Worm (Caenorhabditis elegans) whole organism, L1 larva: ENCODE measurements around the gene ttr-43.
A peak's percentile ranks its signal among the peaks of the same experiment; 100 is the strongest.

Experiments
- C04F5.9 ChIP-seq: sonication (generic microtip); optimal IDR thresholded peaks from 2 replicates; lab custom pipeline; 2016; ENCODE audit warnings: missing genetic modification characterization, missing compliant biosample characterization
- F16B12.6 ChIP-seq: fragments of 150-350 bp; optimal IDR thresholded peaks from 2 replicates; lab custom pipeline; 2014; ENCODE audit warnings: missing biosample characterization, missing genetic modification characterization
- Y116A8C.19 ChIP-seq: sonication (generic microtip); optimal IDR thresholded peaks from 2 replicates; lab custom pipeline; 2016; ENCODE audit warnings: missing compliant biosample characterization, missing genetic modification characterization, borderline replicate concordance
- aly-2 ChIP-seq: fragments of 150-350 bp; optimal IDR thresholded peaks from 2 replicates; lab custom pipeline; 2014; ENCODE audit warnings: missing biosample characterization, missing genetic modification characterization
- ama-1 ChIP-seq: fragments of 150-350 bp; optimal IDR thresholded peaks from 2 replicates; lab custom pipeline; 2014
- ceh-63 ChIP-seq: fragments of 200-800 bp; sonication (Bioruptor generic); optimal IDR thresholded peaks from 2 replicates; lab custom pipeline; 2018; ENCODE audit warnings: mild to moderate bottlenecking, missing genetic modification characterization, missing compliant biosample characterization
- ceh-82 ChIP-seq, 3 experiments: fragments of 150-350 bp in 1 of 3; sonication (generic microtip) in 2 of 3; optimal IDR thresholded peaks; 2 replicates each; lab custom pipeline; 2014 to 2017; ENCODE audit warnings: missing biosample characterization in 3 of 3, missing genetic modification characterization in 3 of 3
- ceh-88 ChIP-seq: fragments of 200-800 bp; sonication (Bioruptor generic); IDR thresholded peaks from 2 replicates; pipeline ENCODE4 v1.3.6; 2022; ENCODE audit warnings: missing genetic modification characterization, missing compliant biosample characterization
- ces-1 ChIP-seq: fragments of 150-350 bp; optimal IDR thresholded peaks from 2 replicates; lab custom pipeline; 2014; ENCODE audit warnings: missing biosample characterization, missing genetic modification reagents, missing genetic modification characterization
- dsc-1 ChIP-seq: sonication (generic microtip); optimal IDR thresholded peaks from 2 replicates; lab custom pipeline; 2016; ENCODE audit warnings: mild to moderate bottlenecking, missing genetic modification characterization, missing compliant biosample characterization
- egl-27 ChIP-seq, 2 experiments: fragments of 150-350 bp in 1 of 2; sonication (generic microtip); optimal IDR thresholded peaks; 3 replicates each; lab custom pipeline; 2017 to 2018; ENCODE audit warnings: missing biosample characterization in 2 of 2, missing genetic modification characterization in 2 of 2, missing genetic modification reagents in 2 of 2
- elt-2 ChIP-seq: sonication (generic microtip); optimal IDR thresholded peaks from 2 replicates; lab custom pipeline; 2016; ENCODE audit warnings: missing genetic modification characterization, mild to moderate bottlenecking, inconsistent platforms, missing compliant biosample characterization, missing genetic modification reagents
- elt-3 ChIP-seq, 6 experiments: fragments of 150-350 bp in 1 of 6; sonication (generic microtip); optimal IDR thresholded peaks; 2 replicates each; lab custom pipeline; 2017 to 2018; ENCODE audit warnings: missing biosample characterization in 6 of 6, missing genetic modification characterization in 6 of 6, inconsistent platforms in 1 of 6
- fkh-8 ChIP-seq: sonication (generic microtip); optimal IDR thresholded peaks from 2 replicates; lab custom pipeline; 2016; ENCODE audit warnings: mild to moderate bottlenecking, missing genetic modification characterization, missing compliant biosample characterization
- grh-1 ChIP-seq: fragments of 200-800 bp; sonication (Bioruptor generic); IDR thresholded peaks from 2 replicates; pipeline ENCODE4 v1.3.6; 2022; ENCODE audit warnings: missing genetic modification reagents, missing genetic modification characterization, missing compliant biosample characterization
- hpl-2 ChIP-seq: fragments of 150-350 bp; optimal IDR thresholded peaks from 2 replicates; lab custom pipeline; 2014; ENCODE audit warnings: missing biosample characterization, missing genetic modification reagents, missing genetic modification characterization
- irx-1 ChIP-seq: sonication (generic microtip); optimal IDR thresholded peaks from 2 replicates; lab custom pipeline; 2016; ENCODE audit warnings: missing genetic modification characterization, missing compliant biosample characterization
- isw-1 ChIP-seq: fragments of 200-800 bp; sonication (Bioruptor generic); IDR thresholded peaks from 2 replicates; pipeline ENCODE4 v1.3.6; 2022; ENCODE audit warnings: missing genetic modification characterization, missing compliant biosample characterization
- jun-1 ChIP-seq: fragments of 150-350 bp; optimal IDR thresholded peaks from 2 replicates; lab custom pipeline; 2014; ENCODE audit warnings: missing biosample characterization, missing genetic modification reagents, missing genetic modification characterization
- lin-13 ChIP-seq: fragments of 150-350 bp; optimal IDR thresholded peaks from 2 replicates; lab custom pipeline; 2014; ENCODE audit warnings: missing biosample characterization, missing genetic modification reagents, missing genetic modification characterization
- lin-14 ChIP-seq: fragments of 200-800 bp; sonication (Bioruptor generic); optimal IDR thresholded peaks from 2 replicates; lab custom pipeline; 2018; ENCODE audit warnings: mild to moderate bottlenecking, missing genetic modification characterization, moderate library complexity, missing compliant biosample characterization
- lin-35 ChIP-seq, 2 experiments: fragments of 150-350 bp; optimal IDR thresholded peaks; 2 replicates each; lab custom pipeline; 2014; ENCODE audit warnings: missing biosample characterization in 2 of 2, missing genetic modification characterization in 2 of 2, missing genetic modification reagents in 2 of 2
- lin-39 ChIP-seq: fragments of 150-350 bp; optimal IDR thresholded peaks from 2 replicates; lab custom pipeline; 2014; ENCODE audit warnings: missing biosample characterization, missing genetic modification reagents, missing genetic modification characterization
- lir-3 ChIP-seq: sonication (generic microtip); optimal IDR thresholded peaks from 2 replicates; lab custom pipeline; 2016; ENCODE audit warnings: mild to moderate bottlenecking, missing genetic modification characterization, moderate library complexity, missing compliant biosample characterization; ENCODE audit not compliant: poor library complexity
- lsy-2 ChIP-seq, 2 experiments: fragments of 150-350 bp; optimal IDR thresholded peaks; 2 replicates each; lab custom pipeline; 2014; ENCODE audit warnings: missing biosample characterization in 2 of 2, missing genetic modification characterization in 2 of 2
- mab-9 ChIP-seq: fragments of 200-800 bp; sonication (Bioruptor generic); IDR thresholded peaks from 2 replicates; pipeline ENCODE4 v1.3.6; 2022; ENCODE audit warnings: missing genetic modification reagents, missing genetic modification characterization, missing compliant biosample characterization
- mdl-1 ChIP-seq, 2 experiments: fragments of 150-350 bp; optimal IDR thresholded peaks; 2 replicates each; lab custom pipeline; 2014 to 2017; ENCODE audit warnings: missing biosample characterization in 2 of 2, missing genetic modification characterization in 2 of 2, inconsistent platforms in 1 of 2
- mep-1 ChIP-seq: fragments of 150-350 bp; optimal IDR thresholded peaks from 2 replicates; lab custom pipeline; 2014; ENCODE audit warnings: missing biosample characterization, missing genetic modification characterization
- nhr-11 ChIP-seq: fragments of 150-350 bp; optimal IDR thresholded peaks from 2 replicates; lab custom pipeline; 2014; ENCODE audit warnings: missing biosample characterization, missing genetic modification characterization
- nhr-12 ChIP-seq: sonication (generic microtip); optimal IDR thresholded peaks from 2 replicates; lab custom pipeline; 2017; ENCODE audit warnings: missing biosample characterization, missing genetic modification characterization
- nhr-71 ChIP-seq: sonication (generic microtip); optimal IDR thresholded peaks from 2 replicates; lab custom pipeline; 2016; ENCODE audit warnings: mild to moderate bottlenecking, missing genetic modification characterization, moderate library complexity, missing compliant biosample characterization
- nhr-76 ChIP-seq: sonication (generic microtip); optimal IDR thresholded peaks from 2 replicates; lab custom pipeline; 2017; ENCODE audit warnings: missing biosample characterization, missing genetic modification characterization
- nhr-77 ChIP-seq: fragments of 150-350 bp; optimal IDR thresholded peaks from 2 replicates; lab custom pipeline; 2014; ENCODE audit warnings: missing biosample characterization, missing genetic modification characterization
- nhr-84 ChIP-seq: sonication (generic microtip); optimal IDR thresholded peaks from 2 replicates; lab custom pipeline; 2017; ENCODE audit warnings: missing biosample characterization, missing genetic modification characterization
- nhr-85 ChIP-seq: sonication (generic microtip); peaks from one replicate; lab custom pipeline; 2016; ENCODE audit warnings: missing genetic modification characterization, inconsistent platforms, missing compliant biosample characterization
- nhr-90 ChIP-seq: sonication (generic microtip); optimal IDR thresholded peaks from 2 replicates; lab custom pipeline; 2016; ENCODE audit warnings: mild to moderate bottlenecking, missing genetic modification characterization, missing compliant biosample characterization; ENCODE audit not compliant: poor library complexity
- pax-3 ChIP-seq: fragments of 200-800 bp; sonication (Bioruptor generic); optimal IDR thresholded peaks from 2 replicates; lab custom pipeline; 2018; ENCODE audit warnings: mild to moderate bottlenecking, missing genetic modification characterization, moderate library complexity, missing compliant biosample characterization
- rnt-1 ChIP-seq: sonication (generic microtip); optimal IDR thresholded peaks from 2 replicates; lab custom pipeline; 2016; ENCODE audit warnings: mild to moderate bottlenecking, missing genetic modification characterization, moderate library complexity, missing compliant biosample characterization
- sox-4 ChIP-seq: sonication (generic microtip); optimal IDR thresholded peaks from 2 replicates; lab custom pipeline; 2016; ENCODE audit warnings: missing genetic modification characterization, missing compliant biosample characterization
- sup-37 ChIP-seq: fragments of 200-800 bp; sonication (Bioruptor generic); optimal IDR thresholded peaks from 2 replicates; lab custom pipeline; 2018; ENCODE audit warnings: mild to moderate bottlenecking, missing genetic modification characterization, missing compliant biosample characterization
- unc-86 ChIP-seq: sonication (generic microtip); optimal IDR thresholded peaks from 2 replicates; lab custom pipeline; 2016; ENCODE audit warnings: missing genetic modification characterization, missing compliant biosample characterization
- unc-98 ChIP-seq: fragments of 200-800 bp; sonication (Bioruptor generic); IDR thresholded peaks from 2 replicates; pipeline ENCODE4 v1.3.6; 2022; ENCODE audit warnings: missing genetic modification characterization, missing compliant biosample characterization
- vab-15 ChIP-seq: sonication (generic microtip); optimal IDR thresholded peaks from 2 replicates; lab custom pipeline; 2017; ENCODE audit warnings: missing genotype, mild to moderate bottlenecking, missing genetic modification characterization, missing compliant biosample characterization
- zip-4 ChIP-seq: fragments of 200-800 bp; sonication (Bioruptor generic); optimal IDR thresholded peaks from 2 replicates; lab custom pipeline; 2018; ENCODE audit warnings: mild to moderate bottlenecking, missing genetic modification characterization, moderate library complexity, missing compliant biosample characterization
- ztf-4 ChIP-seq: fragments of 150-350 bp; optimal IDR thresholded peaks from 2 replicates; lab custom pipeline; 2014; ENCODE audit warnings: missing biosample characterization, missing genetic modification characterization

The ttr-43 gene

DNA sequence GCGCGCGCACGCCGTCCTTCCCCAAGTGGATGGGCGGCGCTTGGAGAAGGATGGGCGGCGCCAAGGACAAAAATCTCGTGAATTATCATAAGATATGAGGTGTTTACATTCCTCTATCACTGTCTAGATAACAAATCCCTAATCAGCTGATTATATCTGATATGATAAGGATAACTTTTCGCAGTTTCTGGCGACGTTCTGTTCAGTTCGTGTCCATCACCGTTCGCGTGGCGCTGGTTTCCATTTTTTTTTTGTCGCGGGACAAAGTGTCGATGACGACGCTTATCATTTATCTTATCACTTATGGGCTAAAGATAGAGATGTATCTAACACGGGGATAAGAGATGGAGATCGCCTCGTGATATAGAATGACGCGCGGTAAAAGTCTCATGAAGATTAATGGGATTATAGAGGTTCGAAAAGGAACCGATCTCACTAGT is 37.2 kb downstream of the ttr-43 start (continued):
- TF ChIP-seq ztf-4 (tag; lab: Kevin White, UChicago) (no peak), aly-2 (no peak), jun-1 (tag; lab: Kevin White, UChicago) (no peak), nhr-11 (tag; lab: Kevin White, UChicago) (no peak), ces-1 (no peak), hpl-2 (GFP tag; lab: Kevin White, UChicago) (no peak), dsc-1 (tag; lab: Kevin White, UChicago) (peak; percentile 60), fkh-8 (tag; lab: Kevin White, UChicago) (peak; percentile 14), ceh-82 (tag; optimal IDR thresholded peaks at IDR 0.05; lab: Kevin White, UChicago) (no peak), lin-35 (GFP tag; optimal IDR thresholded peaks at IDR 0.05; lab: Kevin White, UChicago) (no peak), nhr-84 (tag; lab: Kevin White, UChicago) (no peak), mep-1 (tag; lab: Kevin White, UChicago) (no peak), sup-37 (GFP tag; lab: Kevin White, UChicago) (no peak), zip-4 (GFP tag; lab: Kevin White, UChicago) (no peak), sox-4 (no peak), elt-3 (tag; optimal IDR thresholded peaks at IDR 0.05; lab: Kevin White, UChicago) (peak in 5 of 6 experiments; percentile 51 to 98 (median 60)), nhr-90 (tag; lab: Kevin White, UChicago) (no peak), unc-98 (GFP tag; lab: Robert Waterston, UW) (no peak), mdl-1 (tag; optimal IDR thresholded peaks at IDR 0.05; lab: Kevin White, UChicago) (peak in 1 of 2 experiments; percentile 63), isw-1 (no peak), nhr-85 (tag; lab: Kevin White, UChicago) (peak; percentile 94), lin-14 (GFP tag; lab: Kevin White, UChicago) (peak; percentile 64), pax-3 (tag; lab: Kevin White, UChicago) (peak; percentile 55), ama-1 (no peak), nhr-12 (tag; lab: Kevin White, UChicago) (no peak)

DNA sequence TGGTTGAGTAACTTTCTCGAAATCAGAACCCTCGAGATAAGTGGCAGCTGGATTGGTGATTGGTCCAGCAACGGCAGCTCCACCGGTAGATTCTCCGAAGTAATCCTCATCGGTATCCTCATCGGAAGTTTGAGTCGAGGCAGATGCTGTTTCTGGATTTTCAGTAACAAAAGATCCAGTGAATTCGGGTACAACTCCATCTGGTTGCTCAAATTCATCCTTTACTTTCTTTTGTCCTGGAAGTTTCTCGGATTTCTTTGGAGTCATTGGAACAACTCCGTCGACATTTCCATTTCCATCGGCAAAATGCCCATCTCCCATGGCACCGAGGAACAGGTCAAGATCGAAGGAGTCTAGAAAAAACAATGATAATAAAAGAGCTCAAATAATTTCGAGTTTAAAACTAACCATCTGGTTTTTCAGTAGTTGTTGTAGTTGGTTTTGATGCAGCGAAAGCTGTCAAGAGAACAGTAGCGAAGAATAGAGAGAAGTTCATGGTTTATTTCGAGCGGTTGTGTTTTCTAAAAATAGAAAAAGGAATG is 37.8 kb downstream of the ttr-43 start, which contains the start of gene F45D3.4:
F45D3.4 (minus strand) TSS at position 521 of the 542 bp plus-strand sequence.
- TF ChIP-seq Y116A8C.19 (no peak), ama-1 (peak; percentile 15), lin-35 (GFP tag; optimal IDR thresholded peaks at IDR 0.05; lab: Kevin White, UChicago) (peak in 1 of 2 experiments; percentile 3), lsy-2 (tag; optimal IDR thresholded peaks at IDR 0.05; lab: Kevin White, UChicago) (peak in 1 of 2 experiments; percentile 13)

DNA sequence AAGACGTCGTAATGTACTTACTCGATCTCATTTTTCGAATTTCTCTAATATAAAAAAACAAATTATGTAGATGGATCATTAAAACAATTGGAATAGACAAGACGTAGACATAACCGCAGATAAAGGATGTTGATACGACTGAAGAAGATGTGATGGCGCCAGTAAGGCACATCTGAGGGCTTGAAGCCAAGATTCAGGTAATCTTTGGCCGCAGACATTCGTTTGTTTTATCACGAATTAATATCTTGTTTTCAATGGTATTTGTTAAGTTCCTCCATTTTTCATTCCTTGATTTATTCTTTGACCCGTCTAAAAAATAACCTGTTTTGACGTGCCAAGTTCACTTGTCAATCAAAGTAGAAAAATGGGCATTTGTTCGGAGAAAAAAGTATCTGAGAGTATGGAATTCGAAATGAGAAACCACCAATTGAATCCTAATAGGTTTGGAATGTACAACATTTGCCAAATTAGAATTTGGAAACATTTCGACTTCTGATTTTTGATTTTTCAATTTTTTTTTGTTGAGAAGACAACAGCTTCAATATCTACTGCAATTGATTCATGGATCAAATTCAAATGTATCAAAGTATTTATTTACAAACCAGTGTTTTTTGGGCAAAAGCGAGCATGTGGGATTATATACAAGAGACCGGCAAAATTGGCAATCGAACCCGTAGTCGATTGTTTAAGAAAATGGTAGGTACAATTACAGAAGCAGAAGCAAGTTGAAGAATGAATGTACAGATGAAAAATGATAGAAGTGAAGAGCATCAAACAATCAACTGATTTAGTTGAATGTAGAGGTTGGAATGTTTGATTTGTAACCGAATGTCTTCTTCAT is 38.6 kb downstream of the ttr-43 start:
- no peak for TF ChIP-seq lin-13 (GFP tag; lab: Kevin White, UChicago)
- TF ChIP-seq F16B12.6 (tag; lab: Kevin White, UChicago), result no peak
- TF ChIP-seq egl-27 (tag; optimal IDR thresholded peaks at IDR 0.05; lab: Kevin White, UChicago), result no peak
- TF ChIP-seq nhr-71, result peak; percentile 67
- peak; percentile 63; the same call in 1 of the 2 replicates for TF ChIP-seq grh-1 (GFP tag; lab: Robert Waterston, UW)
- TF ChIP-seq ztf-4 (tag; lab: Kevin White, UChicago), result peak; percentile 38
- peak; percentile 37 for TF ChIP-seq lin-14 (GFP tag; lab: Kevin White, UChicago)
- no peak for TF ChIP-seq nhr-12 (tag; lab: Kevin White, UChicago)
- TF ChIP-seq rnt-1 (tag; lab: Kevin White, UChicago), result no peak
- no peak for TF ChIP-seq ceh-63 (GFP tag; lab: Kevin White, UChicago)
- no peak for TF ChIP-seq ceh-88 (GFP tag; lab: Robert Waterston, UW)
- TF ChIP-seq nhr-76 (tag; lab: Kevin White, UChicago), result no peak
- peak in 1 of 2 experiments; percentile 58 for TF ChIP-seq lsy-2 (tag; optimal IDR thresholded peaks at IDR 0.05; lab: Kevin White, UChicago)
- TF ChIP-seq nhr-77 (tag; lab: Kevin White, UChicago), result no peak
- no peak for TF ChIP-seq Y116A8C.19
- TF ChIP-seq elt-2 (tag; lab: Kevin White, UChicago), result no peak
- TF ChIP-seq pax-3 (tag; lab: Kevin White, UChicago), result peak; percentile 55
- TF ChIP-seq lir-3 (tag; lab: Kevin White, UChicago), result no peak
- TF ChIP-seq dsc-1 (tag; lab: Kevin White, UChicago), result peak; percentile 21
- peak in 1 of 2 experiments; percentile 20 for TF ChIP-seq lin-35 (GFP tag; optimal IDR thresholded peaks at IDR 0.05; lab: Kevin White, UChicago)
- no peak for TF ChIP-seq mab-9 (GFP tag; lab: Robert Waterston, UW)
- no peak for TF ChIP-seq C04F5.9 (tag; lab: Kevin White, UChicago)
- TF ChIP-seq lin-39 (tag; lab: Kevin White, UChicago), result no peak
- TF ChIP-seq irx-1 (tag; lab: Kevin White, UChicago), result no peak
- no peak for TF ChIP-seq unc-86 (tag; lab: Kevin White, UChicago)
- TF ChIP-seq vab-15, result no peak
- TF ChIP-seq ceh-82 (tag; optimal IDR thresholded peaks at IDR 0.05; lab: Kevin White, UChicago), result no peak
